Fruit fly (Drosophila melanogaster) whole organism, embryonic: ENCODE results near the gene CG12702.

Source experiments
- Atf-2 ChIP-seq: fragments of 200-800 bp; sonication (Bioruptor generic); optimal IDR thresholded peaks from 2 replicates; lab custom pipeline; 2016; ENCODE audit warnings: missing biosample characterization, missing genetic modification characterization
- Atf6 ChIP-seq: fragments of 200-800 bp; sonication (Bioruptor generic); IDR thresholded peaks from 2 replicates; pipeline ENCODE4 v1.3.6; 2022; ENCODE audit warnings: missing biosample characterization, missing genetic modification characterization
- CG11085 ChIP-seq: fragments of 200-800 bp; sonication (Bioruptor generic); IDR thresholded peaks from 2 replicates; pipeline ENCODE4 v1.3.6; 2022; ENCODE audit warnings: missing biosample characterization, missing genetic modification characterization
- CG11504 ChIP-seq: fragments of 200-800 bp; sonication (Bioruptor generic); optimal IDR thresholded peaks from 3 replicates; lab custom pipeline; 2019; ENCODE audit warnings: missing biosample characterization, mild to moderate bottlenecking, missing genetic modification characterization, moderate library complexity
- CG14014 ChIP-seq: fragments of 200-800 bp; sonication (Bioruptor generic); IDR thresholded peaks from 2 replicates; pipeline ENCODE4 v1.3.6; 2022; ENCODE audit warnings: missing biosample characterization, missing genetic modification characterization
- CG1529 ChIP-seq: fragments of 200-800 bp; sonication (Bioruptor generic); optimal IDR thresholded peaks from 3 replicates; lab custom pipeline; 2018; ENCODE audit warnings: missing biosample characterization, missing genetic modification characterization
- CG15479 ChIP-seq: fragments of 200-800 bp; sonication (Bioruptor generic); optimal IDR thresholded peaks from 3 replicates; lab custom pipeline; 2019; ENCODE audit warnings: missing biosample characterization, mild to moderate bottlenecking, missing genetic modification characterization, moderate library complexity
- CG16813 ChIP-seq: fragments of 200-800 bp; sonication (Bioruptor generic); IDR thresholded peaks from 3 replicates; pipeline ENCODE4 v1.3.6; 2022; ENCODE audit warnings: missing biosample characterization, missing genetic modification characterization; ENCODE audit not compliant: partially characterized antibody
- CG18262 ChIP-seq: fragments of 200-800 bp; optimal IDR thresholded peaks from 3 replicates; lab custom pipeline; 2019; ENCODE audit warnings: missing biosample characterization, mild to moderate bottlenecking, missing genetic modification characterization, moderate library complexity
- CG32532 ChIP-seq: fragments of 200-800 bp; sonication (Bioruptor generic); IDR thresholded peaks from 2 replicates; pipeline ENCODE4 v1.3.6; 2022; ENCODE audit warnings: missing biosample characterization, missing genetic modification characterization
- CG33213 ChIP-seq: fragments of 200-800 bp; sonication (Bioruptor generic); optimal IDR thresholded peaks from 3 replicates; lab custom pipeline; 2016; ENCODE audit warnings: missing biosample characterization, missing genetic modification characterization
- CG3847 ChIP-seq: fragments of 200-800 bp; sonication (Bioruptor generic); IDR thresholded peaks from 2 replicates; pipeline ENCODE4 v1.3.6; 2022; ENCODE audit warnings: missing biosample characterization, missing genetic modification characterization
- CG3995 ChIP-seq: fragments of 200-800 bp; sonication (Bioruptor generic); optimal IDR thresholded peaks from 3 replicates; lab custom pipeline; 2016; ENCODE audit warnings: missing biosample characterization, missing genetic modification characterization
- CG42726 ChIP-seq: fragments of 200-800 bp; sonication (Bioruptor generic); IDR thresholded peaks from 2 replicates; pipeline ENCODE4 v1.3.6; 2022; ENCODE audit warnings: missing biosample characterization, missing genetic modification characterization; ENCODE audit not compliant: partially characterized antibody
- CG4820 ChIP-seq: fragments of 200-800 bp; sonication (Bioruptor generic); optimal IDR thresholded peaks from 3 replicates; lab custom pipeline; 2016; ENCODE audit warnings: missing biosample characterization, missing genetic modification characterization
- CG6654 ChIP-seq: fragments of 200-800 bp; sonication (Bioruptor generic); optimal IDR thresholded peaks from 2 replicates; lab custom pipeline; 2017; ENCODE audit warnings: missing biosample characterization, mild to moderate bottlenecking, missing genetic modification characterization
- CG7987 ChIP-seq: fragments of 200-800 bp; sonication (Bioruptor generic); optimal IDR thresholded peaks from 2 replicates; lab custom pipeline; 2018; ENCODE audit warnings: missing biosample characterization, mild to moderate bottlenecking, missing genetic modification characterization, moderate library complexity
- CG8290 ChIP-seq, 3 experiments: fragments of 200-800 bp; sonication (Bioruptor generic); optimal IDR thresholded peaks; 2 replicates each; lab custom pipeline; 2016 to 2019; ENCODE audit warnings: missing biosample characterization in 3 of 3, missing genetic modification characterization in 3 of 3, mild to moderate bottlenecking in 2 of 3, moderate library complexity in 1 of 3
- CG8478 ChIP-seq: fragments of >200 bp; optimal IDR thresholded peaks from 2 replicates; lab custom pipeline; 2018
- CG9215 ChIP-seq: fragments of 200-800 bp; sonication (Bioruptor generic); IDR thresholded peaks from 2 replicates; pipeline ENCODE4 v1.3.6; 2022; ENCODE audit warnings: missing biosample characterization, missing genetic modification characterization
- CG9727 ChIP-seq: fragments of 200-800 bp; sonication (Bioruptor generic); optimal IDR thresholded peaks from 3 replicates; lab custom pipeline; 2017; ENCODE audit warnings: missing biosample characterization, mild to moderate bottlenecking, missing genetic modification characterization
- E2f2 ChIP-seq: fragments of 200-800 bp; sonication (Bioruptor generic); IDR thresholded peaks from 2 replicates; pipeline ENCODE4 v1.3.6; 2022; ENCODE audit warnings: missing biosample characterization, missing genetic modification characterization
- Eip74EF ChIP-seq, 2 experiments: fragments of 200-800 bp in 1 of 2; fragments of >200 bp in 1 of 2; sonication (Bioruptor generic) in 1 of 2; optimal IDR thresholded peaks; 2 replicates each; lab custom pipeline; 2017 to 2019; ENCODE audit warnings: missing biosample characterization in 2 of 2, missing genetic modification characterization in 2 of 2, mild to moderate bottlenecking in 1 of 2, moderate library complexity in 1 of 2
- HHEX ChIP-seq: fragments of 200-800 bp; sonication (Bioruptor generic); optimal IDR thresholded peaks from 3 replicates; lab custom pipeline; 2017; ENCODE audit warnings: missing biosample characterization, mild to moderate bottlenecking, missing genetic modification characterization, missing genetic modification reagents
- HLH54F ChIP-seq: fragments of 200-800 bp; sonication (Bioruptor generic); optimal IDR thresholded peaks from 3 replicates; lab custom pipeline; 2016; ENCODE audit warnings: missing biosample characterization, missing genetic modification characterization
- Med ChIP-seq: fragments of 200-800 bp; sonication (Bioruptor generic); peaks from one replicate; lab custom pipeline; 2016; ENCODE audit warnings: missing biosample characterization, missing genetic modification characterization, mild to moderate bottlenecking, inconsistent platforms, moderate library complexity
- Opbp ChIP-seq: fragments of 200-800 bp; sonication (Bioruptor generic); IDR thresholded peaks from 3 replicates; pipeline ENCODE4 v1.3.6; 2022; ENCODE audit warnings: missing biosample characterization, missing genetic modification characterization; ENCODE audit not compliant: partially characterized antibody
- Spps ChIP-seq: fragments of 200-800 bp; sonication (Bioruptor generic); optimal IDR thresholded peaks from 2 replicates; lab custom pipeline; 2018; ENCODE audit warnings: missing biosample characterization, mild to moderate bottlenecking, missing genetic modification characterization
- Xbp1 ChIP-seq: fragments of 200-800 bp; sonication (Bioruptor generic); optimal IDR thresholded peaks from 3 replicates; lab custom pipeline; 2016; ENCODE audit warnings: missing biosample characterization, mild to moderate bottlenecking, missing genetic modification characterization
- YL-1 ChIP-seq: fragments of 200-800 bp; sonication (Bioruptor generic); optimal IDR thresholded peaks from 3 replicates; lab custom pipeline; 2017; ENCODE audit warnings: missing biosample characterization, mild to moderate bottlenecking, missing genetic modification characterization
- btn ChIP-seq: fragments of 200-800 bp; sonication (Bioruptor generic); optimal IDR thresholded peaks from 2 replicates; lab custom pipeline; 2016; ENCODE audit warnings: missing biosample characterization, missing genetic modification characterization
- croc ChIP-seq: fragments of 200-800 bp; sonication (Bioruptor generic); conservative IDR thresholded peaks from 3 replicates; pipeline ENCODE4 v1.3.6; 2022; ENCODE audit warnings: missing biosample characterization, missing genetic modification characterization
- en ChIP-seq: fragments of 200-800 bp; sonication (Bioruptor generic); optimal IDR thresholded peaks from 2 replicates; lab custom pipeline; 2016; ENCODE audit warnings: missing biosample characterization, missing genetic modification characterization
- eyg ChIP-seq: fragments of 200-800 bp; sonication (Bioruptor generic); optimal IDR thresholded peaks from 3 replicates; lab custom pipeline; 2016; ENCODE audit warnings: missing biosample characterization, missing genetic modification characterization
- fd96Cb ChIP-seq: fragments of 200-800 bp; sonication (Bioruptor generic); optimal IDR thresholded peaks from 2 replicates; lab custom pipeline; 2018; ENCODE audit warnings: missing biosample characterization, mild to moderate bottlenecking, missing genetic modification characterization, moderate library complexity
- fu2 ChIP-seq: fragments of 200-800 bp; sonication (Bioruptor generic); optimal IDR thresholded peaks from 2 replicates; lab custom pipeline; 2016; ENCODE audit warnings: missing biosample characterization, missing genetic modification characterization
- gsb ChIP-seq: fragments of 200-800 bp; sonication (Bioruptor generic); IDR thresholded peaks from 2 replicates; pipeline ENCODE4 v1.3.6; 2022; ENCODE audit warnings: missing biosample characterization, missing genetic modification characterization
- h ChIP-seq: fragments of >200 bp; optimal IDR thresholded peaks from 2 replicates; lab custom pipeline; 2017
- ham ChIP-seq: fragments of 200-800 bp; sonication (Bioruptor generic); IDR thresholded peaks from 2 replicates; pipeline ENCODE4 v1.3.6; 2022; ENCODE audit warnings: missing biosample characterization, missing genetic modification characterization
- ind ChIP-seq: fragments of 200-800 bp; sonication (Bioruptor generic); optimal IDR thresholded peaks from 3 replicates; lab custom pipeline; 2016; ENCODE audit warnings: missing biosample characterization, missing genetic modification characterization
- kah ChIP-seq: fragments of 200-800 bp; sonication (Bioruptor generic); optimal IDR thresholded peaks from 2 replicates; lab custom pipeline; 2018; ENCODE audit warnings: missing biosample characterization, mild to moderate bottlenecking, missing genetic modification characterization
- luna ChIP-seq: fragments of 200-800 bp; sonication (Bioruptor generic); optimal IDR thresholded peaks from 2 replicates; lab custom pipeline; 2016; ENCODE audit warnings: missing biosample characterization, missing genetic modification characterization
- pb ChIP-seq: fragments of 200-800 bp; sonication (Bioruptor generic); optimal IDR thresholded peaks from 3 replicates; lab custom pipeline; 2016; ENCODE audit warnings: missing biosample characterization, missing genetic modification characterization
- pho ChIP-seq: fragments of 200-800 bp; sonication (Bioruptor generic); optimal IDR thresholded peaks from 2 replicates; lab custom pipeline; 2016; ENCODE audit warnings: missing biosample characterization, missing genetic modification characterization
- pros ChIP-seq: fragments of 200-800 bp; sonication (Bioruptor generic); optimal IDR thresholded peaks from 3 replicates; lab custom pipeline; 2019; ENCODE audit warnings: missing biosample characterization, mild to moderate bottlenecking, missing genetic modification characterization, moderate library complexity
- scrt ChIP-seq: fragments of 200-800 bp; sonication (Bioruptor generic); optimal IDR thresholded peaks from 2 replicates; lab custom pipeline; 2018; ENCODE audit warnings: missing biosample characterization, mild to moderate bottlenecking, missing genetic modification characterization, moderate library complexity
- stc ChIP-seq: fragments of 200-800 bp; sonication (Bioruptor generic); IDR thresholded peaks from 2 replicates; pipeline ENCODE4 v1.3.6; 2022; ENCODE audit warnings: missing biosample characterization, missing genetic modification characterization
- tna ChIP-seq: fragments of 200-800 bp; sonication (Bioruptor generic); IDR thresholded peaks from 2 replicates; pipeline ENCODE4 v1.3.6; 2022; ENCODE audit warnings: missing biosample characterization, missing genetic modification characterization; ENCODE audit not compliant: partially characterized antibody
- trem ChIP-seq: fragments of 200-800 bp; optimal IDR thresholded peaks from 3 replicates; lab custom pipeline; 2019; ENCODE audit warnings: missing biosample characterization, mild to moderate bottlenecking, missing genetic modification characterization, moderate library complexity
- tup ChIP-seq: fragments of 200-800 bp; sonication (Bioruptor generic); optimal IDR thresholded peaks from 2 replicates; lab custom pipeline; 2016; ENCODE audit warnings: missing biosample characterization, mild to moderate bottlenecking, missing genetic modification characterization, moderate library complexity
- zfh2 ChIP-seq: fragments of 200-800 bp; sonication (Bioruptor generic); optimal IDR thresholded peaks from 2 replicates; lab custom pipeline; 2016; ENCODE audit warnings: missing biosample characterization, missing genetic modification characterization

The CG12702 gene

DNA sequence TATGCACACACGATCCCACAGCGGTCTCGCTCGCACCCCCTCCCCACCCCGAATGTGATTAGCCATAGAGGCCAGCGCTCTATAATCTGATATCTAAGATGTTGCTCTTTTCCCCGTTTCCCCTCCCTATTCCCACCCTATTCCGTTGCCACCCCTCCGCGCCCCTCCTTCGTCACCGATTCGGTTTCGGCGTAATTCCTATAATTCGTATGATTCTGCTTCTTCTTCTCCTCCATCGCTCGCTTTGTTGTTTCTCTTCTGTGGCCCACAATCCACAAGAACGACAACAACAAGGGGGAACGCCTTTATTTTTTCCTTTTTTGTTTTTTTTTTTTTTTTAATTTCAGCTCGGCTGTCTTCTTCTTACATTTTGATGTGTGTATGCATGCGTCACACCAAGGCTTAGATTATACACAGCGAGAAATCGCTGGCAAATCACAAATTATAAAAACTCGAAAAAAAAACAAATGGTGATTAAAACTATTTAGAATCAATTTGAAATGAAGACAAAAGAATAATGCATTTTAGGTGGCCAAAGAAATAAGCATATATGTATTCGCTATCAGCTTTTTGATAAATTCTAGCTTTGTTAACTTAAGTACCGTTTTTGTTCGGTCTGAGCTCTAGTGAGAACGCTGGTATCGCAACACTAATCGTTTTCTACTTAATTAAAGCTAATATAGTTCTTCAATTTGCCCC is 5.3 kb upstream of the CG12702 start (continued):
- TF ChIP-seq Xbp1 (GFP tag; lab: Kevin White, UChicago) (peak; percentile 8), btn (GFP tag; lab: Kevin White, UChicago) (no peak), CG9727 (GFP tag; lab: Kevin White, UChicago) (peak; percentile 71), pros (GFP tag; lab: Kevin White, UChicago) (peak; percentile 71), gsb (GFP tag; lab: Robert Waterston, UW) (no peak), CG8478 (lab: Kevin White, UChicago) (no peak), ind (GFP tag; lab: Kevin White, UChicago) (no peak), E2f2 (GFP tag; lab: Robert Waterston, UW) (no peak), pb (no peak), scrt (GFP tag; lab: Kevin White, UChicago) (no peak), CG14014 (no peak), pho (GFP tag; lab: Kevin White, UChicago) (no peak), CG15479 (no peak), ham (GFP tag; lab: Robert Waterston, UW) (no peak), CG1529 (GFP tag; lab: Kevin White, UChicago) (no peak), CG11085 (no peak), Eip74EF (GFP tag; optimal IDR thresholded peaks at IDR 0.05; lab: Kevin White, UChicago) (no peak), CG32532 (GFP tag; lab: Robert Waterston, UW) (peak; percentile 32; the same call in 1 of the 2 replicates), HLH54F (GFP tag; lab: Kevin White, UChicago) (peak; percentile 15), eyg (no peak), CG3847 (GFP tag; lab: Robert Waterston, UW) (no peak), luna (GFP tag; lab: Kevin White, UChicago) (no peak), CG4820 (peak; percentile 54), CG7987 (GFP tag; lab: Kevin White, UChicago) (no peak), Opbp (GFP tag; lab: Robert Waterston, UW) (no peak), fd96Cb (tag; lab: Kevin White, UChicago) (peak; percentile 64), fu2 (GFP tag; lab: Kevin White, UChicago) (no peak), CG8290 (GFP tag; optimal IDR thresholded peaks at IDR 0.05; lab: Kevin White, UChicago) (no peak), CG8290 (tag; optimal IDR thresholded peaks at IDR 0.05; lab: Kevin White, UChicago) (no peak), CG6654 (GFP tag; lab: Kevin White, UChicago) (no peak), CG33213 (no peak), CG3995 (GFP tag; lab: Kevin White, UChicago) (no peak), stc (GFP tag; lab: Robert Waterston, UW) (no peak), Med (GFP tag; lab: Kevin White, UChicago) (peak; percentile 78), trem (tag; lab: Kevin White, UChicago) (peak; percentile 55), croc (GFP tag; lab: Robert Waterston, UW) (0 out of 3 replicates have a peak, but pooled peaks have one; percentile 23), CG16813 (GFP tag; lab: Robert Waterston, UW) (no peak), HHEX (GFP tag; lab: Kevin White, UChicago) (no peak), CG9215 (no peak), CG11504 (tag; lab: Kevin White, UChicago) (peak; percentile 32), Atf-2 (GFP tag; lab: Kevin White, UChicago) (peak; percentile 45), h (no peak), zfh2 (GFP tag; lab: Kevin White, UChicago) (no peak), YL-1 (GFP tag; lab: Kevin White, UChicago) (no peak), kah (GFP tag; lab: Kevin White, UChicago) (no peak), tna (GFP tag; lab: Robert Waterston, UW) (no peak), en (peak; percentile 9), Spps (peak; percentile 58), CG42726 (GFP tag; lab: Robert Waterston, UW) (no peak), tup (no peak), Atf6 (GFP tag; lab: Robert Waterston, UW) (no peak), CG18262 (peak; percentile 75)
